Worm (Caenorhabditis elegans): ENCODE data around the gene clec-59.

clec-59 gene

ce11 chrII:10450335-10450734 lies 28.9 kb downstream of the clec-59 start:
- TF ChIP-seq ZK546.5 (tag; optimal IDR thresholded peaks at IDR 0.05), result no peak
- TF ChIP-seq unc-39 (tag; optimal IDR thresholded peaks at IDR 0.05), result no peak
- no peak for TF ChIP-seq ceh-82 (tag; optimal IDR thresholded peaks at IDR 0.05)
- no peak for TF ChIP-seq mml-1 (tag; optimal IDR thresholded peaks at IDR 0.05)
- TF ChIP-seq jun-1 (tag; optimal IDR thresholded peaks at IDR 0.05), result peak; percentile 48
- TF ChIP-seq egl-5 (tag; optimal IDR thresholded peaks at IDR 0.05), result no peak
- no peak for TF ChIP-seq elt-1 (tag; optimal IDR thresholded peaks at IDR 0.05)
- no peak for TF ChIP-seq pqm-1 (tag; optimal IDR thresholded peaks at IDR 0.05)
- TF ChIP-seq egl-27 (tag; optimal IDR thresholded peaks at IDR 0.05), result no peak
- TF ChIP-seq ama-1 (optimal IDR thresholded peaks at IDR 0.05), result peak; percentile 86
- TF ChIP-seq unc-62 (GFP tag; optimal IDR thresholded peaks at IDR 0.05), result no peak
- TF ChIP-seq elt-2 (tag; optimal IDR thresholded peaks at IDR 0.05), result peak; percentile 25
- no peak for TF ChIP-seq R02D3.7 (tag; optimal IDR thresholded peaks at IDR 0.05)
- TF ChIP-seq pha-4 (tag; optimal IDR thresholded peaks at IDR 0.05), result peak; percentile 55
- TF ChIP-seq lin-39 (tag; optimal IDR thresholded peaks at IDR 0.05), result no peak
- no peak for TF ChIP-seq nhr-76 (tag; optimal IDR thresholded peaks at IDR 0.05)
- TF ChIP-seq nhr-43 (tag; optimal IDR thresholded peaks at IDR 0.05; ENCODE audit: poor library complexity, severe bottlenecking), result peak; percentile 55
- TF ChIP-seq mdl-1 (tag; optimal IDR thresholded peaks at IDR 0.05), result no peak
- TF ChIP-seq nhr-67 (tag; optimal IDR thresholded peaks at IDR 0.05), result no peak
- TF ChIP-seq ceh-9 (tag; optimal IDR thresholded peaks at IDR 0.05), result no peak
- no peak for TF ChIP-seq ceh-16 (tag; optimal IDR thresholded peaks at IDR 0.05)
- peak; percentile 30 for TF ChIP-seq ceh-28 (tag; optimal IDR thresholded peaks at IDR 0.05)
- TF ChIP-seq nhr-28 (tag; optimal IDR thresholded peaks at IDR 0.05), result no peak
- TF ChIP-seq tbx-2 (tag; optimal IDR thresholded peaks at IDR 0.05), result no peak
- TF ChIP-seq lsy-12 (tag; optimal IDR thresholded peaks at IDR 0.05), result peak; percentile 62
- TF ChIP-seq sea-2 (GFP tag; optimal IDR thresholded peaks at IDR 0.05), result no peak
- no peak for TF ChIP-seq skn-1 (tag; optimal IDR thresholded peaks at IDR 0.05)
- TF ChIP-seq nhr-237 (tag; optimal IDR thresholded peaks at IDR 0.05), result no peak
- TF ChIP-seq nhr-23 (tag; optimal IDR thresholded peaks at IDR 0.05), result no peak
- no peak for TF ChIP-seq ztf-11 (tag; optimal IDR thresholded peaks at IDR 0.05)
- TF ChIP-seq nhr-12 (tag; optimal IDR thresholded peaks at IDR 0.05), result no peak
- TF ChIP-seq elt-3 (tag; optimal IDR thresholded peaks at IDR 0.05), result no peak
- TF ChIP-seq hmg-11 (tag; optimal IDR thresholded peaks at IDR 0.05), result no peak
- no peak for TF ChIP-seq fkh-10 (GFP tag; optimal IDR thresholded peaks at IDR 0.05)
- TF ChIP-seq nhr-25 (tag; optimal IDR thresholded peaks at IDR 0.05), result no peak
- TF ChIP-seq nhr-11 (tag; optimal IDR thresholded peaks at IDR 0.05), result no peak
- no peak for TF ChIP-seq zag-1 (tag; optimal IDR thresholded peaks at IDR 0.05)
- TF ChIP-seq eor-1 (tag; optimal IDR thresholded peaks at IDR 0.05), result no peak
- TF ChIP-seq ztf-4 (tag; optimal IDR thresholded peaks at IDR 0.05), result peak; percentile 58
- TF ChIP-seq snpc-4 (tag; optimal IDR thresholded peaks at IDR 0.05), result no peak
- no peak for TF ChIP-seq daf-12 (tag; optimal IDR thresholded peaks at IDR 0.05)
- no peak for TF ChIP-seq nhr-77 (tag; optimal IDR thresholded peaks at IDR 0.05)
- TF ChIP-seq fkh-2 (tag; optimal IDR thresholded peaks at IDR 0.05), result no peak
- no peak for TF ChIP-seq nfya-1 (tag; optimal IDR thresholded peaks at IDR 0.05; ENCODE audit: insufficient read depth)
- TF ChIP-seq lin-15B (tag; optimal IDR thresholded peaks at IDR 0.05), result no peak
- TF ChIP-seq fos-1 (tag; optimal IDR thresholded peaks at IDR 0.05), result no peak
- no peak for TF ChIP-seq aly-2 (tag; optimal IDR thresholded peaks at IDR 0.05)

- no peak for TF ChIP-seq ceh-9 (tag; optimal IDR thresholded peaks at IDR 0.05)
- no peak for TF ChIP-seq nhr-43 (tag; optimal IDR thresholded peaks at IDR 0.05; ENCODE audit: poor library complexity, severe bottlenecking)
- no peak for TF ChIP-seq lin-39 (tag; optimal IDR thresholded peaks at IDR 0.05)
- TF ChIP-seq mml-1 (tag; optimal IDR thresholded peaks at IDR 0.05), result no peak
- no peak for TF ChIP-seq ceh-82 (tag; optimal IDR thresholded peaks at IDR 0.05)
- TF ChIP-seq snpc-4 (tag; optimal IDR thresholded peaks at IDR 0.05), result no peak
- no peak for TF ChIP-seq ama-1 (optimal IDR thresholded peaks at IDR 0.05)
- no peak for TF ChIP-seq skn-1 (tag; optimal IDR thresholded peaks at IDR 0.05)
These were observed 29.5 kb downstream of the clec-59 start, which contains the start of gene lin-56 for ce11 chrII:10449707-10450106. Gene lin-56, plus strand, starts transcription at chrII:10450007.

Data from whole organism, L3 larva.